Fruit fly (Drosophila melanogaster): ENCODE results near the gene CG33509.
A peak's percentile ranks its signal among the peaks of the same experiment; 100 is the strongest.

CG33509 gene

DNA sequence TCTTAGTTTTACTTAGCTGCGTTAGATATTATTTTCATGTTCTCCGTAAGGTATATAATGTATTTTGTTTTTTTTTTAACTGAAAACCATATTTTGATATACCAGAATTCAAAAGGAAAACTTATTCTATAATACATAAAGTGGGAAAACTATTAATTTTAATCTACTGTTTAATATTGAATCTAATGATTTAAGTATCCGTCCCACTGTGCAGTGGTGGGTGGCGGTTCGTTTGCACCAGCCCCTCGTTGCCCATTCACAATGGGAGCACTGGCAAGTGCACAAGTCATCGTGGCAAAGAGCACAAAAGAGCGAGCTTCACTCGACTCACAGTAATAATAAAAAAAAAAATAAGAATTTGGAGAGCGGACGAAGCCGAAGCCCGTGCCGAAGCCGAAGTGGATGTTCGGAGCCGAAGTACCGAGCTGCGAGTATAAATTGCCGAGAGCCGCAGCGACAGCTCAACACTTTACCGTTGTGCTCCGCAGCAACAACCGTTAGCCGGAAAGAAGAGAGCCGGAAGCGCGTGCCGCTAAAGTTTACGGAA lies 10.2 kb upstream of the CG33509 start, which contains the start of gene CG34136 (continued):
- TF ChIP-seq CG7271 (tag; optimal IDR thresholded peaks at IDR 0.05) (no peak), CG17568 (GFP tag; optimal IDR thresholded peaks at IDR 0.05) (no peak), CG18011 (GFP tag; optimal IDR thresholded peaks at IDR 0.05) (no peak), Awh (GFP tag; IDR thresholded peaks at IDR 0.05) (no peak), CG6272 (GFP tag; IDR thresholded peaks at IDR 0.05) (no peak), Gsc (GFP tag; IDR thresholded peaks at IDR 0.05) (no peak), Aef1 (GFP tag; IDR thresholded peaks at IDR 0.05) (no peak), CG12104 (GFP tag; optimal IDR thresholded peaks at IDR 0.05) (peak; percentile 14), CG7745 (tag; optimal IDR thresholded peaks at IDR 0.05) (no peak), Med (GFP tag) (peak; percentile 85), CG1603 (tag; optimal IDR thresholded peaks at IDR 0.05) (no peak), YL-1 (GFP tag; optimal IDR thresholded peaks at IDR 0.05) (no peak), insv (GFP tag; optimal IDR thresholded peaks at IDR 0.05) (no peak), run (tag; optimal IDR thresholded peaks at IDR 0.05) (no peak), CG17186 (GFP tag; optimal IDR thresholded peaks at IDR 0.05) (no peak), dmrt11E (tag; optimal IDR thresholded peaks at IDR 0.05) (no peak), CG11247 (GFP tag; IDR thresholded peaks at IDR 0.05) (no peak), CG4282 (GFP tag; optimal IDR thresholded peaks at IDR 0.05) (no peak), CG6765 (GFP tag; optimal IDR thresholded peaks at IDR 0.05) (no peak), CG14014 (GFP tag; IDR thresholded peaks at IDR 0.05) (no peak), Nf-YB (GFP tag; optimal IDR thresholded peaks at IDR 0.05) (no peak), Gug (GFP tag; IDR thresholded peaks at IDR 0.05) (no peak), CG12299 (tag; optimal IDR thresholded peaks at IDR 0.05) (no peak), gsb-n (tag; optimal IDR thresholded peaks at IDR 0.05) (no peak), NK7.1 (GFP tag; optimal IDR thresholded peaks at IDR 0.05) (no peak), gsb (GFP tag; IDR thresholded peaks at IDR 0.05) (no peak), Chrac-16 (GFP tag; optimal IDR thresholded peaks at IDR 0.05) (no peak), nom (GFP tag; optimal IDR thresholded peaks at IDR 0.05) (peak; percentile 85), CG18599 (GFP tag; optimal IDR thresholded peaks at IDR 0.05) (no peak), Ada2b (GFP tag; IDR thresholded peaks at IDR 0.05) (no peak), CG13123 (GFP tag; optimal IDR thresholded peaks at IDR 0.05) (no peak), CG9215 (GFP tag; IDR thresholded peaks at IDR 0.05) (no peak)

- TF ChIP-seq CG18011 (GFP tag; optimal IDR thresholded peaks at IDR 0.05) (peak; percentile 88), CG7271 (tag; optimal IDR thresholded peaks at IDR 0.05) (no peak), Blimp-1 (GFP tag; optimal IDR thresholded peaks at IDR 0.05) (peak; percentile 66), Asciz (GFP tag; optimal IDR thresholded peaks at IDR 0.05) (peak; percentile 68)
Observed at dm6 chr2L:21090958-21091357, 4.7 kb upstream of the CG33509 start, which contains the start of gene CG14397. TSS of gene CG14397 (plus strand) at chr2L:21091227.

DNA sequence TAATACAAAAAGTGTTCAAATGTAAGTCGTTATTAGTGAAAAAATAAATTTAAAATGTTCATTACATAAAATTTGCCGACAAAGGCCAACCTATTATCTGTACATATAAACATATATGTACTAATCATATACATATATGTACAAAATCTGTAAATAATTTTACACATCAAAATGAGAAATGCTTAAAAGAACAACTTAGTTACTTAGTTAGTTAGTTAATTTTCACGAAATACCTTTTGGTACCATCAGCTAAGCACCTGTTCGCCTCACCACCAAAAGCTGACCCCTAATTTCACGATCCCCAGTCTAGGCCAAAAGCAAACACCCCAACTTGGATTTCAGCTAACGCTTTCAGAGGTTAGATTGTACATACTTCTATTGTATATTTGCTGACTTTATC lies 2.8 kb upstream of the CG33509 start, which contains the start of gene CG9259:
Gene CG9259, plus strand, starts transcription at position 301 of the 400 bp plus-strand sequence.
- TF ChIP-seq Hr78 (GFP tag; optimal IDR thresholded peaks at IDR 0.05) (peak in 1 of 2 experiments; percentile 3), CG17568 (GFP tag; optimal IDR thresholded peaks at IDR 0.05) (no peak), CG2678 (tag; optimal IDR thresholded peaks at IDR 0.05) (peak; percentile 3), Doc3 (GFP tag; IDR thresholded peaks at IDR 0.05; ENCODE audit: partially characterized antibody) (no peak)
